Fruit fly (Drosophila melanogaster): Measurements from ENCODE around the gene Cox17.

Gene Cox17

DNA sequence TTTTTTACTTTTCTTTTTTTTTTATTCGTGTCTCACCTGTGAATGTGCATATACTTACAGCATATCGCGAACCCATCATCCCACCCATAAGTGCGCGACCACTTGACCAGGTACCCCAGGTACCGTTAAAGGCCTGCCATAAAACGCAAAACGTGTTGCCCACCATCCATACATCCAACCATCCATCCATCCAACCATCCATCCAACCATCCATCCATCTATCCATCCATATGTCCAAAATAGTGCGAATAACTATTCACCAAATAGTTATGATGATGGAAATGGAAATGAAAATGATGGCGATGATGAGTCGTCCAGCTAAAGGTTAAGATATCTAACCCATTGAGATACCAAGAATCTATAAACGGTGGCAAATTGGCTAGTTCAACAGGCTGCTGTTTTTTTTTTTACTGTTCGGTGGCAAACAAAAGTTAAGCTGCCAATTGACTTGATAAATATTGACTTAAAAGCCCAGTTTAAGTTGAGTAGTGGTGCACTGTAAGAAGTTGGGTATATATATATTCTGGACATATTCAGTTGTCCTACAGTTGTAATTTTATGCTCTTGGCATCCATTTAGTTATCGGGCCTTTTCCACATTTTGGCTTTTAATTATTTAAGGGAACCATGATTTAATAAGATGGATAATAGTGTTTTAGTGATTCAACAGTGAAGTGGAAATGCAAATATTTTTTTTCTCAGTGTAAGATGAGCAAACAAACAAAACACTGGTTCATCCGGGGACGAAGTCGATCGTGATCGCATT lies 43.6 kb upstream of the Cox17 start (continued):
- TF ChIP-seq vnd (GFP tag; IDR thresholded peaks at IDR 0.05; ENCODE audit: partially characterized antibody) (no peak), gcm (GFP tag; optimal IDR thresholded peaks at IDR 0.05) (no peak), B-H2 (GFP tag; optimal IDR thresholded peaks at IDR 0.05) (no peak), lilli (GFP tag; optimal IDR thresholded peaks at IDR 0.05) (no peak), Taf1 (GFP tag; IDR thresholded peaks at IDR 0.05) (no peak), CG10543 (GFP tag; optimal IDR thresholded peaks at IDR 0.05) (no peak), br (optimal IDR thresholded peaks at IDR 0.05) (no peak), Optix (GFP tag; IDR thresholded peaks at IDR 0.05) (no peak), H2.0 (GFP tag; IDR thresholded peaks at IDR 0.05) (no peak), vfl (GFP tag; optimal IDR thresholded peaks at IDR 0.05) (no peak), CG34376 (GFP tag; optimal IDR thresholded peaks at IDR 0.05) (no peak), Usf (GFP tag; optimal IDR thresholded peaks at IDR 0.05) (no peak), Oli (tag; optimal IDR thresholded peaks at IDR 0.05) (no peak), Med (GFP tag) (peak; percentile 77), Fer2 (tag; optimal IDR thresholded peaks at IDR 0.05) (no peak), pros (GFP tag; optimal IDR thresholded peaks at IDR 0.05) (no peak), grau (tag; optimal IDR thresholded peaks at IDR 0.05) (peak; percentile 13), Hey (tag; optimal IDR thresholded peaks at IDR 0.05) (no peak), Bdp1 (GFP tag; optimal IDR thresholded peaks at IDR 0.05) (no peak), esg (GFP tag; conservative IDR thresholded peaks at IDR 0.05) (no peak), nerfin-1 (tag; optimal IDR thresholded peaks at IDR 0.05) (no peak), Oaz (GFP tag; IDR thresholded peaks at IDR 0.05) (no peak), Dek (tag; optimal IDR thresholded peaks at IDR 0.05) (no peak), ham (GFP tag; IDR thresholded peaks at IDR 0.05) (no peak), CG13424 (tag; optimal IDR thresholded peaks at IDR 0.05) (peak; percentile 19), Scr (GFP tag; IDR thresholded peaks at IDR 0.05; ENCODE audit: partially characterized antibody) (no peak), Adf1 (GFP tag; IDR thresholded peaks at IDR 0.05) (no peak), CG8765 (GFP tag; IDR thresholded peaks at IDR 0.05) (no peak), cato (GFP tag; optimal IDR thresholded peaks at IDR 0.05; ENCODE audit: borderline replicate concordance) (no peak), CG10654 (GFP tag; optimal IDR thresholded peaks at IDR 0.05) (no peak), row (GFP tag; IDR thresholded peaks at IDR 0.05) (0 out of 3 replicates have a peak, but pooled peaks have one; percentile 29), CG13296 (GFP tag; optimal IDR thresholded peaks at IDR 0.05) (peak; percentile 15), bcd (GFP tag; optimal IDR thresholded peaks at IDR 0.05) (no peak), CG7839 (tag; optimal IDR thresholded peaks at IDR 0.05) (peak; percentile 32), disco-r (GFP tag; optimal IDR thresholded peaks at IDR 0.05) (no peak), CG1024 (GFP tag; IDR thresholded peaks at IDR 0.05) (no peak), CG9817 (tag; optimal IDR thresholded peaks at IDR 0.05) (no peak), CG3281 (GFP tag; optimal IDR thresholded peaks at IDR 0.05) (peak; percentile 11), eyg (GFP tag; optimal IDR thresholded peaks at IDR 0.05) (no peak), Tbp (GFP tag; optimal IDR thresholded peaks at IDR 0.05) (no peak), zen2 (GFP tag; IDR thresholded peaks at IDR 0.05; ENCODE audit: partially characterized antibody) (no peak), CG3407 (GFP tag; optimal IDR thresholded peaks at IDR 0.05) (no peak), chn (GFP tag; optimal IDR thresholded peaks at IDR 0.05) (no peak), CG4854 (GFP tag; optimal IDR thresholded peaks at IDR 0.05) (no peak), bigmax (GFP tag; optimal IDR thresholded peaks at IDR 0.05) (no peak), CG15269 (tag; optimal IDR thresholded peaks at IDR 0.05) (peak; percentile 22), CG17361 (GFP tag; IDR thresholded peaks at IDR 0.05) (0 out of 3 replicates have a peak, but pooled peaks have one; percentile 17), CG11398 (GFP tag; optimal IDR thresholded peaks at IDR 0.05) (no peak), gro (GFP tag; optimal IDR thresholded peaks at IDR 0.05) (no peak), CG9797 (GFP tag; optimal IDR thresholded peaks at IDR 0.05) (no peak), CG2199 (GFP tag; IDR thresholded peaks at IDR 0.05) (no peak)

Data from whole organism, embryonic.